Worm (Caenorhabditis elegans) whole organism, L3 larva: ENCODE measurements around the gene B0222.15.

Source experiments
- R02D3.7 ChIP-seq: fragments of 150-350 bp; optimal IDR thresholded peaks from 2 replicates; lab custom pipeline; 2014; ENCODE audit warnings: missing biosample characterization, missing genetic modification characterization
- ZK546.5 ChIP-seq: sonication (generic microtip); optimal IDR thresholded peaks from 2 replicates; lab custom pipeline; 2017; ENCODE audit warnings: missing biosample characterization, missing genetic modification characterization
- aly-2 ChIP-seq: fragments of 150-350 bp; optimal IDR thresholded peaks from 2 replicates; lab custom pipeline; 2014; ENCODE audit warnings: missing biosample characterization, missing genetic modification characterization
- egl-5 ChIP-seq: fragments of 150-350 bp; optimal IDR thresholded peaks from 2 replicates; lab custom pipeline; 2017; ENCODE audit warnings: missing biosample characterization, missing genetic modification reagents, missing genetic modification characterization, inconsistent platforms
- elt-3 ChIP-seq, 3 experiments: fragments of 150-350 bp in 1 of 3; sonication (generic microtip) in 2 of 3; optimal IDR thresholded peaks; 2 replicates in 2 of 3; 4 replicates in 1 of 3; lab custom pipeline; 2014 to 2017; ENCODE audit warnings: missing biosample characterization in 3 of 3, missing genetic modification characterization in 3 of 3
- fkh-10 ChIP-seq: sonication (generic microtip); optimal IDR thresholded peaks from 2 replicates; lab custom pipeline; 2017; ENCODE audit warnings: missing biosample characterization, missing genetic modification reagents, missing genetic modification characterization
- fos-1 ChIP-seq: fragments of 150-350 bp; optimal IDR thresholded peaks from 2 replicates; lab custom pipeline; 2014; ENCODE audit warnings: missing biosample characterization, missing genetic modification characterization
- jun-1 ChIP-seq: fragments of 150-350 bp; optimal IDR thresholded peaks from 2 replicates; lab custom pipeline; 2014; ENCODE audit warnings: missing biosample characterization, missing genetic modification reagents, missing genetic modification characterization
- lin-15B ChIP-seq: fragments of 150-350 bp; optimal IDR thresholded peaks from 2 replicates; lab custom pipeline; 2014; ENCODE audit warnings: missing biosample characterization, missing genetic modification characterization
- nhr-237 ChIP-seq: fragments of 150-350 bp; optimal IDR thresholded peaks from 2 replicates; lab custom pipeline; 2014; ENCODE audit warnings: missing biosample characterization, missing genetic modification characterization
- nhr-67 ChIP-seq: fragments of 150-350 bp; optimal IDR thresholded peaks from 2 replicates; lab custom pipeline; 2014; ENCODE audit warnings: missing biosample characterization, missing genetic modification characterization
- ztf-11 ChIP-seq: fragments of 150-350 bp; optimal IDR thresholded peaks from 2 replicates; lab custom pipeline; 2014; ENCODE audit warnings: missing biosample characterization, missing genetic modification characterization

- TF ChIP-seq fos-1 (tag; lab: Kevin White, UChicago) (no peak), ZK546.5 (tag; lab: Kevin White, UChicago) (no peak), nhr-237 (tag; lab: Kevin White, UChicago) (no peak), egl-5 (tag; lab: Kevin White, UChicago) (no peak), elt-3 (tag; optimal IDR thresholded peaks at IDR 0.05; lab: Kevin White, UChicago) (no peak), lin-15B (no peak), nhr-67 (tag; lab: Kevin White, UChicago) (no peak), ztf-11 (tag; lab: Kevin White, UChicago) (no peak), aly-2 (no peak), jun-1 (tag; lab: Kevin White, UChicago) (no peak), R02D3.7 (no peak), fkh-10 (GFP tag; lab: Kevin White, UChicago) (no peak)
Observed at ce11 chrV:9154772-9155171, 1.8 kb downstream of the B0222.15 start, which contains the start of gene B0222.5.
